Fruit fly (Drosophila melanogaster) whole organism, adult: ENCODE data around the gene CCT2.

Experiments
- CG14711 ChIP-seq: fragments of 200-800 bp; sonication (Bioruptor generic); optimal IDR thresholded peaks from 2 replicates; lab custom pipeline; 2018; ENCODE audit warnings: missing biosample characterization, mild to moderate bottlenecking, missing genetic modification characterization, moderate library complexity
- CG7045 ChIP-seq: fragments of 200-800 bp; sonication (Bioruptor generic); optimal IDR thresholded peaks from 2 replicates; lab custom pipeline; 2017; ENCODE audit warnings: missing biosample characterization, mild to moderate bottlenecking, missing genetic modification characterization
- Clk ChIP-seq: fragments of 200-800 bp; sonication (Bioruptor generic); optimal IDR thresholded peaks from 2 replicates; lab custom pipeline; 2017; ENCODE audit warnings: missing biosample characterization, missing genetic modification characterization
- Hr96 ChIP-seq: fragments of 200-800 bp; sonication (Bioruptor generic); optimal IDR thresholded peaks from 2 replicates; lab custom pipeline; 2016; ENCODE audit warnings: missing biosample characterization, missing genetic modification characterization
- bab1 ChIP-seq: fragments of 200-800 bp; sonication (Bioruptor generic); optimal IDR thresholded peaks from 3 replicates; lab custom pipeline; 2019; ENCODE audit warnings: missing biosample characterization, mild to moderate bottlenecking, missing genetic modification characterization, moderate library complexity
- kay ChIP-seq: fragments of 200-800 bp; sonication (Bioruptor generic); peaks from one replicate; lab custom pipeline; 2016; ENCODE audit warnings: missing biosample characterization, missing genetic modification characterization, borderline replicate concordance
- ovo ChIP-seq: fragments of 200-800 bp; sonication (Bioruptor generic); optimal IDR thresholded peaks from 2 replicates; lab custom pipeline; 2016; ENCODE audit warnings: missing biosample characterization, missing genetic modification characterization
- pad ChIP-seq: fragments of 200-800 bp; sonication (Bioruptor generic); optimal IDR thresholded peaks from 3 replicates; lab custom pipeline; 2017; ENCODE audit warnings: missing biosample characterization, missing genetic modification characterization, mild to moderate bottlenecking, moderate library complexity, missing genetic modification reagents

DNA sequence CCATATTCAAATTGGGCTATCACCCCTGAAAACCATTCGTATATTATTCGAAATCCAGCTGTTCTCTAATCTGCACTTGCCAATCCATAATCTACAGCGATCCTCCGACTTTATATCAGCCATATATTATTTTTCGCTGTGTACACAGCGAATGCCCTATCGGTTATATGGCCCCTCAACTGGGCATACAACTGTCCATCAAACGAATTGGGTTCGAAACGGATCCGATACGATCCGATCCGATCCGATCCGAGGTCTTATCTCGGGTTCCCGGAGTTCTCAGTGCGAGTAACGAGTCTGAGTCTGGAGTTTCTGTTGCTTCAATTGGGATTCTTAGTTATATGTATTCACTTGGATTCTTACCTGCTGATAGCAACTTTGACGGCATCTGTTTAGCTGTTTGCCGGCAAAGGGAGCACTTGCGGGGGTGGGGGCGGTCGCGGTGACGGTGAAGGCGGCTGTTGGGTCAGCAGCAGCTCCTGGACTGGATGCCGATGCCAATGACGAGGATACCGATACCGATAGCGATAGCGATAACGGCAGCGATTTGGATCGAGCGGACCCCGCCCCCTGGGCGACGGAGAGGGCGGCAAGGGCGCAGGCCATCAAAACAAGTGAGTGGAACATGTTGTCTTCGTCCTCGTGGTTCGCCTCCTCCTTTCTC is 44.4 kb downstream of the CCT2 start:
- TF ChIP-seq Hr96 (GFP tag; lab: Kevin White, UChicago) (no peak), CG7045 (GFP tag; lab: Kevin White, UChicago) (no peak), bab1 (no peak), kay (GFP tag; lab: Kevin White, UChicago) (no peak), pad (no peak), Clk (GFP tag; lab: Kevin White, UChicago) (no peak), CG14711 (tag; lab: Kevin White, UChicago) (no peak), ovo (GFP tag; lab: Kevin White, UChicago) (no peak)
